Fruit fly (Drosophila melanogaster): ENCODE results near the gene Task6.

The Task6 gene

dm6 chr3R:13705292-13705885 lies 31.0 kb upstream of the Task6 start, which contains the start of gene Adgf-D (continued):
- TF ChIP-seq CG8765 (GFP tag; IDR thresholded peaks at IDR 0.05), result no peak
- TF ChIP-seq dysf (GFP tag; IDR thresholded peaks at IDR 0.05), result 0 out of 3 replicates have a peak, but pooled peaks have one; percentile 21
- no peak for TF ChIP-seq HLHmδ (GFP tag; optimal IDR thresholded peaks at IDR 0.05)
- no peak for TF ChIP-seq Hmr (GFP tag; optimal IDR thresholded peaks at IDR 0.05)
- no peak for TF ChIP-seq prd (optimal IDR thresholded peaks at IDR 0.05)
- peak; percentile 34; the same call in 1 of the 3 replicates for TF ChIP-seq prd (GFP tag; IDR thresholded peaks at IDR 0.05)
- TF ChIP-seq Dip3 (GFP tag; optimal IDR thresholded peaks at IDR 0.05), result no peak
- TF ChIP-seq chinmo (GFP tag; IDR thresholded peaks at IDR 0.05; ENCODE audit: partially characterized antibody), result 0 out of 4 replicates have a peak, but pooled peaks have one; percentile 48
- TF ChIP-seq seq (GFP tag; IDR thresholded peaks at IDR 0.05), result no peak
- no peak for TF ChIP-seq repo (GFP tag; optimal IDR thresholded peaks at IDR 0.05)
- TF ChIP-seq NFAT (GFP tag; IDR thresholded peaks at IDR 0.05), result 0 out of 2 replicates have a peak, but pooled peaks have one; percentile 17
- no peak for TF ChIP-seq ttk (GFP tag; IDR thresholded peaks at IDR 0.05)
- TF ChIP-seq Rfx (GFP tag; IDR thresholded peaks at IDR 0.05), result peak; percentile 26; the same call in 1 of the 2 replicates
- TF ChIP-seq Sry-β (GFP tag; optimal IDR thresholded peaks at IDR 0.05), result no peak
- TF ChIP-seq vvl (GFP tag; IDR thresholded peaks at IDR 0.05), result no peak
- no peak for TF ChIP-seq CG10959 (GFP tag; IDR thresholded peaks at IDR 0.05)
- TF ChIP-seq wdn (GFP tag; IDR thresholded peaks at IDR 0.05), result no peak
- TF ChIP-seq ara (GFP tag; IDR thresholded peaks at IDR 0.05), result no peak
- peak; percentile 65 for TF ChIP-seq CG34376 (GFP tag; optimal IDR thresholded peaks at IDR 0.05)
- no peak for TF ChIP-seq dimm (GFP tag; IDR thresholded peaks at IDR 0.05)
- no peak for TF ChIP-seq Atf6 (GFP tag; IDR thresholded peaks at IDR 0.05)
- TF ChIP-seq Max (GFP tag; optimal IDR thresholded peaks at IDR 0.05), result no peak
- no peak for TF ChIP-seq CG31388 (GFP tag; optimal IDR thresholded peaks at IDR 0.05)
- TF ChIP-seq nmo (GFP tag; optimal IDR thresholded peaks at IDR 0.05), result no peak
- TF ChIP-seq CG7271 (tag; optimal IDR thresholded peaks at IDR 0.05), result no peak
- no peak for TF ChIP-seq Hr39 (optimal IDR thresholded peaks at IDR 0.05)
- no peak for TF ChIP-seq row (GFP tag; IDR thresholded peaks at IDR 0.05)
- TF ChIP-seq disco-r (GFP tag; optimal IDR thresholded peaks at IDR 0.05), result no peak
- TF ChIP-seq CG18262 (tag; optimal IDR thresholded peaks at IDR 0.05), result no peak
- TF ChIP-seq ssp (GFP tag; IDR thresholded peaks at IDR 0.05), result no peak
- TF ChIP-seq vnd (GFP tag; IDR thresholded peaks at IDR 0.05; ENCODE audit: partially characterized antibody), result no peak
- TF ChIP-seq gem (tag; optimal IDR thresholded peaks at IDR 0.05), result no peak
- TF ChIP-seq exex (tag; optimal IDR thresholded peaks at IDR 0.05), result no peak

dm6 chr3R:13700738-13701137 lies 26.4 kb upstream of the Task6 start, which contains the start of gene f-cup:
f-cup (minus strand) TSS chr3R:13700838.
- no peak for TF ChIP-seq Bteb2 (GFP tag; optimal IDR thresholded peaks at IDR 0.05)
- TF ChIP-seq CG4820 (GFP tag; optimal IDR thresholded peaks at IDR 0.05), result no peak
- peak; percentile 33 for TF ChIP-seq sens (GFP tag)
- TF ChIP-seq fru (optimal IDR thresholded peaks at IDR 0.05), result no peak
- TF ChIP-seq HLH54F (GFP tag; optimal IDR thresholded peaks at IDR 0.05), result no peak

- TF ChIP-seq Med (GFP tag), result peak; percentile 68
- no peak for TF ChIP-seq CG9437 (GFP tag; optimal IDR thresholded peaks at IDR 0.05)
These were observed 25.9 kb upstream of the Task6 start, which contains the start of gene ninaB for dm6 chr3R:13700192-13700591. ninaB (plus strand) TSS chr3R:13700565.
